Fruit fly (Drosophila melanogaster) S2 (cell line): ENCODE results near the gene Lcp65Ag2.

Experiments used
- CG8478 ChIP-seq: fragments of >200 bp; optimal IDR thresholded peaks from 2 replicates; lab custom pipeline; 2018
- CTCF ChIP-seq, 2 experiments: fragments of >200 bp; optimal IDR thresholded peaks; 2 replicates each; lab custom pipeline; 2018

Gene Lcp65Ag2

dm6 chr3L:6085157-6085556 lies 48.2 kb downstream of the Lcp65Ag2 start:
- no peak for TF ChIP-seq CG8478
- TF ChIP-seq CTCF (optimal IDR thresholded peaks at IDR 0.05; lab: Kevin White, UChicago): no peak

dm6 chr3L:6084446-6084845 lies 48.9 kb downstream of the Lcp65Ag2 start:
- TF ChIP-seq CG8478: no peak
- no peak for TF ChIP-seq CTCF (optimal IDR thresholded peaks at IDR 0.05; lab: Kevin White, UChicago)
